Fruit fly (Drosophila melanogaster): ENCODE data around the gene CG42375.

- TF ChIP-seq Jra (GFP tag; optimal IDR thresholded peaks at IDR 0.05) (no peak), lola (GFP tag; optimal IDR thresholded peaks at IDR 0.05) (no peak), N (GFP tag; optimal IDR thresholded peaks at IDR 0.05) (no peak), Abd-B (GFP tag; optimal IDR thresholded peaks at IDR 0.05) (no peak), psq (GFP tag; optimal IDR thresholded peaks at IDR 0.05) (no peak), jim (GFP tag; optimal IDR thresholded peaks at IDR 0.05) (no peak), sage (GFP tag; optimal IDR thresholded peaks at IDR 0.05) (no peak), Hnf4 (GFP tag; optimal IDR thresholded peaks at IDR 0.05) (no peak), br (GFP tag; optimal IDR thresholded peaks at IDR 0.05) (no peak)
These were observed 3.2 kb downstream of the CG42375 start for dm6 chr3R:13782578-13782977.

Measured in whole organism, wandering third instar larva.